Worm (Caenorhabditis elegans) whole organism, dauer: ENCODE data around the gene F10D2.16.

ENCODE experiments used
- unc-62 ChIP-seq: sonication (generic microtip); optimal IDR thresholded peaks from 2 replicates; lab custom pipeline; 2017; ENCODE audit warnings: missing biosample characterization, missing genetic modification reagents, missing genetic modification characterization

The F10D2.16 gene

ce11 chrV:7156079-7156478, 22.0 kb downstream of the F10D2.16 start, which contains the start of gene F10D2.10:
Gene F10D2.10, minus strand, starts transcription at chrV:7156179.
- TF ChIP-seq unc-62 (GFP tag; lab: Kevin White, UChicago), result no peak

- TF ChIP-seq unc-62 (GFP tag; lab: Kevin White, UChicago), result no peak
Observed at ce11 chrV:7157089-7157488, 23.0 kb downstream of the F10D2.16 start, which contains the start of gene ugt-39. Gene ugt-39, plus strand, starts transcription at chrV:7157142.

ce11 chrV:7159391-7159790, 25.3 kb downstream of the F10D2.16 start, which contains the start of gene str-204:
Gene str-204, plus strand, starts transcription at chrV:7159691.
- TF ChIP-seq unc-62 (GFP tag; lab: Kevin White, UChicago), result no peak

- TF ChIP-seq unc-62 (GFP tag; lab: Kevin White, UChicago), result no peak
Observed at ce11 chrV:7163477-7164114, 29.5 kb downstream of the F10D2.16 start, which contains the start of gene ugt-41. Gene ugt-41, minus strand, starts transcription at chrV:7163595.

ce11 chrV:7164210-7164609, 30.1 kb downstream of the F10D2.16 start, which contains the start of gene srh-83:
Gene srh-83, plus strand, starts transcription at chrV:7164510.
- TF ChIP-seq unc-62 (GFP tag; lab: Kevin White, UChicago), result no peak

ce11 chrV:7166709-7167108, 32.6 kb downstream of the F10D2.16 start, which contains the start of gene ugt-36:
Gene ugt-36, plus strand, starts transcription at chrV:7167009.
- TF ChIP-seq unc-62 (GFP tag; lab: Kevin White, UChicago), result no peak

- no peak for TF ChIP-seq unc-62 (GFP tag; lab: Kevin White, UChicago)
Observed at ce11 chrV:7175201-7175600, 41.1 kb downstream of the F10D2.16 start, which contains the start of gene lgc-39. Gene lgc-39, plus strand, starts transcription at chrV:7175501.

ce11 chrV:7178843-7179242, 44.8 kb downstream of the F10D2.16 start, which contains the start of gene cpsf-2:
Gene cpsf-2, plus strand, starts transcription at chrV:7179172.
- no peak for TF ChIP-seq unc-62 (GFP tag; lab: Kevin White, UChicago)

- TF ChIP-seq unc-62 (GFP tag; lab: Kevin White, UChicago), result no peak
Observed at ce11 chrV:7184549-7184948, 50.5 kb downstream of the F10D2.16 start, which contains the start of gene pitr-5. Gene pitr-5, plus strand, starts transcription at chrV:7184849.
